Worm (Caenorhabditis elegans): Measurements from ENCODE around the gene Y57G7A.3.
"Not testable (repeated sequence)": the region's sequence is repeated elsewhere in the genome, so short reads cannot be mapped to it uniquely, and the experiment has no call there.

Gene Y57G7A.3

ce11 chrII:1278350-1278749, 7.2 kb upstream of the Y57G7A.3 start, which contains the start of gene srz-63:
Gene srz-63, plus strand, starts transcription at chrII:1278650.
- TF ChIP-seq mcd-1 (GFP tag; IDR thresholded peaks at IDR 0.05); snpc-3.4 (tag; optimal IDR thresholded peaks at IDR 0.05); athp-1 (tag; optimal IDR thresholded peaks at IDR 0.05): not testable (repeated sequence)

DNA sequence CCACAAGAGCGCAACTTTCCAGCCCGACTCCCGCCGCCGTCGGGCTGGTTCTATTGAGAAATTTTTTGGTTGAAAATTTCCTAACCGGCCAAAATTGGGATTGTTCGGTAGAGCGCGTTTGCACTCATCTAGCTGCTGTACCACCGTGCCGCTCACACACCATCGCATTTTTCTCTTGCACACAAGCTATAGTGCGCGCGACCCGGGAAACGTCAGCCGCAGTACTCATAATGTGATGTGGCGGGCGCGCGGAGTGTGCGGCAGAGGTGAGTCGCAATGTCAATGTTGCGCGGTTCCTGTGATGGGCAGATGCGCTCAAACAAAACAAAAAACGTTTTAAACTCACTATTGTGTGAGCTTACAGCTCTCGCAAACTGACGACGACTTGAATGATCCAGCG, 597 bp upstream of the Y57G7A.3 start:
- TF ChIP-seq zfh-2 (GFP tag; conservative IDR thresholded peaks at IDR 0.05): 0 out of 2 replicates have a peak, but pooled peaks have one; percentile 31
- no peak for TF ChIP-seq ceh-100 (GFP tag; IDR thresholded peaks at IDR 0.05)
- peak; percentile 77 for TF ChIP-seq snpc-1.1 (tag; optimal IDR thresholded peaks at IDR 0.05; ENCODE audit: insufficient read depth)
- TF ChIP-seq rpc-1 (optimal IDR thresholded peaks at IDR 0.05): no peak
- peak; percentile 12 for TF ChIP-seq rpc-1 (tag; optimal IDR thresholded peaks at IDR 0.05)
- peak; percentile 54 for TF ChIP-seq mcd-1 (GFP tag; IDR thresholded peaks at IDR 0.05)
- TF ChIP-seq xnd-1 (tag; optimal IDR thresholded peaks at IDR 0.05): no peak
- TF ChIP-seq snpc-4 (GFP tag; optimal IDR thresholded peaks at IDR 0.05): peak; percentile 9
- no peak for TF ChIP-seq snpc-4 (tag; optimal IDR thresholded peaks at IDR 0.05)

DNA sequence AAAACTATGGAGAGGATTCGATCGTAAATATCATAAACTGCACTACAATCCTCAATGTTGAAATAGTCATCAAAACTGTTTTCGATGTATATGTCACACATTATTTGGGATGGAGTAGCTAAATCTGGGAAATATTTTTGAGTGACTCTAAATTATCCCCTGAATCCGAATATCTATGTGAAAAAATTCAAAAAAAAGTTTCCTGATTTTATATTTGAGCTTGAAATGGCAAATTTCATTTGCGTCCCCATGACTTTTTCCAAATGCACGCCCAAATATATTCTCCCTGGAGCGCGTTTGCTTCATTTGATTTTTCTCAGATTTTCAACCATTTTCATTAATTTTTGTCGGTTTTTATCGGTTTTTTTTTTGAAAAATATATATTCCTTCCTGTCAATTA, 7.6 kb downstream of the Y57G7A.3 start, which contains the start of gene srz-64:
srz-64 (minus strand) TSS at position 101 of the 400 bp plus-strand sequence.
- no peak for TF ChIP-seq unc-130 (GFP tag; optimal IDR thresholded peaks at IDR 0.05)
- no peak for TF ChIP-seq snpc-3.4 (tag; optimal IDR thresholded peaks at IDR 0.05)
- TF ChIP-seq mel-28 (tag; optimal IDR thresholded peaks at IDR 0.05; ENCODE audit: borderline replicate concordance): no peak
- no peak for TF ChIP-seq efl-1 (GFP tag; optimal IDR thresholded peaks at IDR 0.05)
- no peak for TF ChIP-seq ceh-40 (GFP tag; IDR thresholded peaks at IDR 0.05)
- TF ChIP-seq pbrm-1 (GFP tag; IDR thresholded peaks at IDR 0.05): no peak
- no peak for TF ChIP-seq nhr-179 (tag; optimal IDR thresholded peaks at IDR 0.05)
- no peak for TF ChIP-seq C17E4.6 (GFP tag; IDR thresholded peaks at IDR 0.05)
- TF ChIP-seq attf-6 (GFP tag; IDR thresholded peaks at IDR 0.05): no peak
- no peak for TF ChIP-seq nhr-120 (GFP tag; IDR thresholded peaks at IDR 0.05)

DNA sequence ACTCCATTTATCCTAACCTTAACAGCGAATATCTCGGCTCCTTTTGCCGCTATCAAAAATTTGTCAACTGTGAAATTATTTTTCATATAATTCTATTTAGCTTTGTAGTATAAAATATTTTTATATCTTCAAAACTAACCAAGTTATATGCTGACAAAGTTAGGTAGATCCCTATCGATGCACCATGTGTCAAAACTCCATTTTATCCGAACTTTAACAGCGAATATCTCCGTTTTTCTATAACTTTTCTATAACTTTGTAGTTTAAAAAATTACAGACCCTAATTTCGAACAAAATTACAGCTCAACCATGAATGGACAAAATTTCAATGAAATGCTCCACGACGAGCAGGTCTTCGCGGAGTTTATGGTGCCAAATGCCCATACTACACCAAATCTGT, 10.2 kb downstream of the Y57G7A.3 start, which contains the start of gene Y57G7A.2:
Y57G7A.2 (plus strand) TSS at position 301 of the 400 bp plus-strand sequence.
- TF ChIP-seq nhr-27 (tag; optimal IDR thresholded peaks at IDR 0.05): no peak
- TF ChIP-seq ceh-100 (GFP tag; IDR thresholded peaks at IDR 0.05): no peak
- TF ChIP-seq aptf-3 (GFP tag; IDR thresholded peaks at IDR 0.05): no peak
- TF ChIP-seq lin-26 (GFP tag; IDR thresholded peaks at IDR 0.05): no peak
- no peak for TF ChIP-seq nfya-1 (tag; optimal IDR thresholded peaks at IDR 0.05; ENCODE audit: borderline replicate concordance, insufficient read depth)
- TF ChIP-seq ceh-27 (GFP tag; optimal IDR thresholded peaks at IDR 0.05): no peak
- no peak for TF ChIP-seq tbp1 (GFP tag; optimal IDR thresholded peaks at IDR 0.05)
- no peak for TF ChIP-seq F23B12.7 (tag; optimal IDR thresholded peaks at IDR 0.05; ENCODE audit: insufficient read depth)
- TF ChIP-seq F55B11.4 (tag; optimal IDR thresholded peaks at IDR 0.05; ENCODE audit: borderline replicate concordance, insufficient read depth): no peak
- TF ChIP-seq ceh-91 (GFP tag; IDR thresholded peaks at IDR 0.05): no peak
- no peak for TF ChIP-seq sptf-2 (GFP tag; optimal IDR thresholded peaks at IDR 0.05)
- TF ChIP-seq hmg-1.2 (GFP tag; IDR thresholded peaks at IDR 0.05): no peak
- no peak for TF ChIP-seq akir-1 (GFP tag; optimal IDR thresholded peaks at IDR 0.05)
- TF ChIP-seq F33H1.4 (GFP tag; IDR thresholded peaks at IDR 0.05): no peak
- no peak for TF ChIP-seq lsy-27 (tag; optimal IDR thresholded peaks at IDR 0.05; ENCODE audit: borderline replicate concordance, insufficient read depth)
- TF ChIP-seq egl-18 (GFP tag; IDR thresholded peaks at IDR 0.05): no peak
- no peak for TF ChIP-seq attf-5 (GFP tag; optimal IDR thresholded peaks at IDR 0.05)
